Fruit fly (Drosophila melanogaster) whole organism, pupa: ENCODE results near the gene lectin-29Ca.

Source experiments
- CG14655 ChIP-seq: fragments of 200-800 bp; sonication (Bioruptor generic); optimal IDR thresholded peaks from 3 replicates; lab custom pipeline; 2017; ENCODE audit warnings: mild to moderate bottlenecking, missing biosample characterization, missing genetic modification reagents, missing genetic modification characterization
- CG32121 ChIP-seq: fragments of 200-800 bp; sonication (Bioruptor generic); IDR thresholded peaks from 2 replicates; pipeline ENCODE4 v1.3.6; 2022; ENCODE audit warnings: missing biosample characterization, missing genetic modification characterization
- CG8301 ChIP-seq: fragments of 200-800 bp; sonication (Bioruptor generic); optimal IDR thresholded peaks from 2 replicates; lab custom pipeline; 2018; ENCODE audit warnings: missing biosample characterization, mild to moderate bottlenecking, missing genetic modification characterization
- CG9948 ChIP-seq: fragments of 200-800 bp; sonication (Bioruptor generic); optimal IDR thresholded peaks from 2 replicates; lab custom pipeline; 2018; ENCODE audit warnings: missing biosample characterization, mild to moderate bottlenecking, missing genetic modification characterization, moderate library complexity
- Pif1B ChIP-seq: fragments of 200-800 bp; sonication (Bioruptor generic); optimal IDR thresholded peaks from 3 replicates; lab custom pipeline; 2016; ENCODE audit warnings: missing biosample characterization, missing genetic modification characterization

dm6 chr2L:8437176-8437575 is 43.1 kb upstream of the lectin-29Ca start, which contains the start of the genes D12 and Chrac-14:
- no peak for TF ChIP-seq Pif1B (GFP tag; lab: Kevin White, UChicago)
- no peak for TF ChIP-seq CG8301
- TF ChIP-seq CG32121, result no peak
- no peak for TF ChIP-seq CG14655 (GFP tag; lab: Kevin White, UChicago)
- TF ChIP-seq CG9948 (tag; lab: Kevin White, UChicago), result no peak
